Worm (Caenorhabditis elegans) whole organism, young adult: ENCODE data around the gene sri-77.

ENCODE experiments used
- B0035.1 ChIP-seq: sonication (generic microtip); optimal IDR thresholded peaks from 2 replicates; lab custom pipeline; 2016; ENCODE audit warnings: missing genetic modification characterization, mild to moderate bottlenecking, missing compliant biosample characterization, missing genotype, missing genetic modification reagents
- C06A6.2 ChIP-seq: fragments of 200-800 bp; sonication (Bioruptor generic); conservative IDR thresholded peaks from 2 replicates; pipeline ENCODE4 v1.3.6; 2022; ENCODE audit warnings: missing genetic modification characterization, missing compliant biosample characterization
- C17E4.6 ChIP-seq: fragments of 200-800 bp; sonication (Bioruptor generic); IDR thresholded peaks from 2 replicates; pipeline ENCODE4 v1.3.6; 2022; ENCODE audit warnings: missing genetic modification reagents, missing genetic modification characterization, missing compliant biosample characterization
- F10E7.11 ChIP-seq: sonication (generic microtip); optimal IDR thresholded peaks from 2 replicates; lab custom pipeline; 2017; ENCODE audit warnings: mild to moderate bottlenecking, missing genetic modification characterization, moderate library complexity, missing compliant biosample characterization
- F22D6.2 ChIP-seq: sonication (generic microtip); optimal IDR thresholded peaks from 2 replicates; lab custom pipeline; 2016; ENCODE audit warnings: mild to moderate bottlenecking, missing genetic modification characterization, missing compliant biosample characterization
- F37B4.10 ChIP-seq: fragments of 200-800 bp; sonication (Bioruptor generic); IDR thresholded peaks from 2 replicates; pipeline ENCODE4 v1.3.6; 2022; ENCODE audit warnings: missing genetic modification characterization, missing compliant biosample characterization
- F39B2.1 ChIP-seq: fragments of 200-800 bp; sonication (Bioruptor generic); IDR thresholded peaks from 2 replicates; pipeline ENCODE4 v1.3.6; 2022; ENCODE audit warnings: missing genetic modification reagents, missing genetic modification characterization, missing compliant biosample characterization
- F49E8.2 ChIP-seq: sonication (generic microtip); optimal IDR thresholded peaks from 3 replicates; lab custom pipeline; 2017; ENCODE audit warnings: missing genetic modification characterization, mild to moderate bottlenecking, missing compliant biosample characterization, antibody characterized with exemption, moderate library complexity; ENCODE audit not compliant: insufficient read depth
- F57A8.1 ChIP-seq: fragments of 200-800 bp; sonication (Bioruptor generic); optimal IDR thresholded peaks from 2 replicates; lab custom pipeline; 2018; ENCODE audit warnings: mild to moderate bottlenecking, missing genetic modification characterization, moderate library complexity, missing compliant biosample characterization
- Y79H2A.3 ChIP-seq: fragments of 200-800 bp; sonication (Bioruptor generic); conservative IDR thresholded peaks from 2 replicates; pipeline ENCODE4 v1.3.6; 2022; ENCODE audit warnings: missing genetic modification reagents, missing genetic modification characterization, missing compliant biosample characterization
- ZK185.1 ChIP-seq: sonication (generic microtip); optimal IDR thresholded peaks from 2 replicates; lab custom pipeline; 2016; ENCODE audit warnings: mild to moderate bottlenecking, missing genetic modification characterization, missing compliant biosample characterization; ENCODE audit not compliant: poor library complexity, severe bottlenecking
- akir-1 ChIP-seq: fragments of 200-800 bp; sonication (Bioruptor generic); optimal IDR thresholded peaks from 2 replicates; lab custom pipeline; 2018; ENCODE audit warnings: mild to moderate bottlenecking, missing genetic modification characterization, moderate library complexity, missing compliant biosample characterization
- aptf-3 ChIP-seq: fragments of 200-800 bp; sonication (Bioruptor generic); IDR thresholded peaks from 2 replicates; pipeline ENCODE4 v1.3.6; 2022; ENCODE audit warnings: missing genetic modification characterization, missing compliant biosample characterization
- ceh-100 ChIP-seq: fragments of 200-800 bp; sonication (Bioruptor generic); IDR thresholded peaks from 2 replicates; pipeline ENCODE4 v1.3.6; 2022; ENCODE audit warnings: missing genetic modification reagents, missing genetic modification characterization, missing compliant biosample characterization
- dox-1 ChIP-seq: fragments of 200-800 bp; sonication (Bioruptor generic); IDR thresholded peaks from 2 replicates; pipeline ENCODE4 v1.3.6; 2022; ENCODE audit warnings: missing genetic modification reagents, missing genetic modification characterization, missing compliant biosample characterization
- dpl-1 ChIP-seq: fragments of 150-350 bp; optimal IDR thresholded peaks from 2 replicates; lab custom pipeline; 2014; ENCODE audit warnings: missing biosample characterization, missing genetic modification reagents, missing genetic modification characterization
- egl-44 ChIP-seq: fragments of 200-800 bp; sonication (Bioruptor generic); IDR thresholded peaks from 2 replicates; pipeline ENCODE4 v1.3.6; 2022; ENCODE audit warnings: missing genetic modification reagents, missing genetic modification characterization, missing compliant biosample characterization
- egrh-3 ChIP-seq: fragments of 200-800 bp; sonication (Bioruptor generic); IDR thresholded peaks from 2 replicates; pipeline ENCODE4 v1.3.6; 2022; ENCODE audit warnings: missing genetic modification reagents, missing genetic modification characterization, missing compliant biosample characterization
- ekl-4 ChIP-seq: fragments of 200-800 bp; sonication (Bioruptor generic); IDR thresholded peaks from 2 replicates; pipeline ENCODE4 v1.3.6; 2022; ENCODE audit warnings: missing genetic modification reagents, missing genetic modification characterization, missing compliant biosample characterization
- fkh-3 ChIP-seq: sonication (generic microtip); optimal IDR thresholded peaks from 2 replicates; lab custom pipeline; 2016; ENCODE audit warnings: mild to moderate bottlenecking, missing genetic modification characterization, missing compliant biosample characterization
- hsf-1 ChIP-seq: fragments of 200-800 bp; sonication (Bioruptor generic); IDR thresholded peaks from 2 replicates; pipeline ENCODE4 v1.3.6; 2022; ENCODE audit warnings: missing genetic modification reagents, missing genetic modification characterization, missing compliant biosample characterization
- let-526 ChIP-seq: fragments of 200-800 bp; sonication (Bioruptor generic); IDR thresholded peaks from 2 replicates; pipeline ENCODE4 v1.3.6; 2022; ENCODE audit warnings: missing genetic modification reagents, missing genetic modification characterization, missing compliant biosample characterization
- lin-40 ChIP-seq: sonication (generic microtip); optimal IDR thresholded peaks from 2 replicates; lab custom pipeline; 2016; ENCODE audit warnings: missing genetic modification characterization, mild to moderate bottlenecking, missing compliant biosample characterization, missing genotype, missing genetic modification reagents
- lsl-1 ChIP-seq: fragments of 200-800 bp; sonication (Bioruptor generic); optimal IDR thresholded peaks from 2 replicates; lab custom pipeline; 2018; ENCODE audit warnings: mild to moderate bottlenecking, missing genetic modification characterization, moderate library complexity, missing compliant biosample characterization
- lsy-27 ChIP-seq: sonication (generic microtip); optimal IDR thresholded peaks from 2 replicates; lab custom pipeline; 2017; ENCODE audit warnings: missing genetic modification characterization, mild to moderate bottlenecking, missing compliant biosample characterization, antibody characterized with exemption, missing genotype, borderline replicate concordance; ENCODE audit not compliant: insufficient read depth
- madf-3 ChIP-seq: fragments of 200-800 bp; sonication (Bioruptor generic); IDR thresholded peaks from 2 replicates; pipeline ENCODE4 v1.3.6; 2022; ENCODE audit warnings: missing genetic modification reagents, missing genetic modification characterization, missing compliant biosample characterization
- mes-4 ChIP-seq: sonication (generic microtip); optimal IDR thresholded peaks from 2 replicates; lab custom pipeline; 2016; ENCODE audit warnings: missing genotype, missing genetic modification characterization, missing compliant biosample characterization
- nhr-179 ChIP-seq: sonication (generic microtip); optimal IDR thresholded peaks from 2 replicates; lab custom pipeline; 2016; ENCODE audit warnings: mild to moderate bottlenecking, missing genetic modification characterization, missing compliant biosample characterization
- nhr-90 ChIP-seq: sonication (generic microtip); optimal IDR thresholded peaks from 2 replicates; lab custom pipeline; 2016; ENCODE audit warnings: missing genotype, mild to moderate bottlenecking, missing genetic modification characterization, missing compliant biosample characterization
- pbrm-1 ChIP-seq: fragments of 200-800 bp; sonication (Bioruptor generic); IDR thresholded peaks from 2 replicates; pipeline ENCODE4 v1.3.6; 2022; ENCODE audit warnings: missing genetic modification reagents, missing genetic modification characterization, missing compliant biosample characterization
- pha-4 ChIP-seq: fragments of 150-350 bp; sonication (generic microtip); optimal IDR thresholded peaks from 2 replicates; lab custom pipeline; 2014; ENCODE audit warnings: missing biosample characterization, missing genetic modification reagents, missing genetic modification characterization
- rcor-1 ChIP-seq: fragments of 200-800 bp; sonication (Bioruptor generic); IDR thresholded peaks from 2 replicates; pipeline ENCODE4 v1.3.6; 2022; ENCODE audit warnings: missing genetic modification reagents, missing genetic modification characterization, missing compliant biosample characterization
- repo-1 ChIP-seq: sonication (generic microtip); optimal IDR thresholded peaks from 2 replicates; lab custom pipeline; 2017; ENCODE audit warnings: mild to moderate bottlenecking, missing genetic modification characterization, missing compliant biosample characterization
- sdz-38 ChIP-seq: sonication (generic microtip); optimal IDR thresholded peaks from 2 replicates; lab custom pipeline; 2016; ENCODE audit warnings: missing genotype, missing genetic modification characterization, missing compliant biosample characterization
- snpc-1.3 ChIP-seq: sonication (generic microtip); optimal IDR thresholded peaks from 2 replicates; lab custom pipeline; 2017; ENCODE audit warnings: missing genetic modification characterization, mild to moderate bottlenecking, missing compliant biosample characterization, antibody characterized with exemption, moderate library complexity, missing genotype, missing genetic modification reagents; ENCODE audit not compliant: insufficient read depth
- somi-1 ChIP-seq: fragments of 200-800 bp; sonication (Bioruptor generic); optimal IDR thresholded peaks from 2 replicates; lab custom pipeline; 2018; ENCODE audit warnings: mild to moderate bottlenecking, missing genetic modification characterization, missing compliant biosample characterization
- sptf-2 ChIP-seq: fragments of 200-800 bp; sonication (Bioruptor generic); optimal IDR thresholded peaks from 2 replicates; lab custom pipeline; 2018; ENCODE audit warnings: mild to moderate bottlenecking, missing genetic modification characterization, missing compliant biosample characterization
- tbx-9 ChIP-seq: sonication (generic microtip); optimal IDR thresholded peaks from 2 replicates; lab custom pipeline; 2016; ENCODE audit warnings: borderline replicate concordance, missing genetic modification characterization, inconsistent platforms, missing compliant biosample characterization
- unc-130 ChIP-seq: sonication (generic microtip); optimal IDR thresholded peaks from 2 replicates; lab custom pipeline; 2016; ENCODE audit warnings: missing genetic modification reagents, missing genetic modification characterization, missing compliant biosample characterization
- unc-62 ChIP-seq: fragments of 150-350 bp; optimal IDR thresholded peaks from 2 replicates; lab custom pipeline; 2014; ENCODE audit warnings: missing biosample characterization, missing genetic modification reagents, missing genetic modification characterization
- xnd-1 ChIP-seq: sonication (generic microtip); optimal IDR thresholded peaks from 2 replicates; lab custom pipeline; 2016; ENCODE audit warnings: missing genotype, missing genetic modification reagents, missing genetic modification characterization, missing compliant biosample characterization
- zfh-2 ChIP-seq: fragments of 200-800 bp; sonication (Bioruptor generic); conservative IDR thresholded peaks from 2 replicates; pipeline ENCODE4 v1.3.6; 2022; ENCODE audit warnings: missing genetic modification reagents, missing genetic modification characterization, missing compliant biosample characterization
- zim-3 ChIP-seq: sonication (generic microtip); optimal IDR thresholded peaks from 2 replicates; lab custom pipeline; 2017; ENCODE audit warnings: mild to moderate bottlenecking, missing genetic modification characterization, moderate library complexity, missing compliant biosample characterization
- ztf-25 ChIP-seq: fragments of 200-800 bp; sonication (Bioruptor generic); IDR thresholded peaks from 2 replicates; pipeline ENCODE4 v1.3.6; 2022; ENCODE audit warnings: missing genetic modification reagents, missing genetic modification characterization, missing compliant biosample characterization
- ztf-28 ChIP-seq: fragments of 200-800 bp; sonication (Bioruptor generic); IDR thresholded peaks from 2 replicates; pipeline ENCODE4 v1.3.6; 2022; ENCODE audit warnings: missing genetic modification reagents, missing genetic modification characterization, missing compliant biosample characterization
- ztf-6 ChIP-seq: fragments of 200-800 bp; sonication (Bioruptor generic); IDR thresholded peaks from 2 replicates; pipeline ENCODE4 v1.3.6; 2022; ENCODE audit warnings: missing genetic modification reagents, missing genetic modification characterization, missing compliant biosample characterization

The sri-77 gene

ce11 chrII:2631169-2631568 is 25.9 kb upstream of the sri-77 start, which contains the start of gene D2062.1:
Gene D2062.1 (plus strand): TSS chrII:2631469.
- no peak for TF ChIP-seq aptf-3 (GFP tag; lab: Robert Waterston, UW)
- TF ChIP-seq tbx-9 (tag; lab: Kevin White, UChicago): no peak
- TF ChIP-seq C06A6.2: no peak
- TF ChIP-seq dox-1 (GFP tag; lab: Robert Waterston, UW): no peak
- no peak for TF ChIP-seq C17E4.6 (GFP tag; lab: Robert Waterston, UW)
- TF ChIP-seq zim-3: no peak
- no peak for TF ChIP-seq ceh-100
- TF ChIP-seq zfh-2: no peak

- TF ChIP-seq ztf-6 (no peak), F49E8.2 (tag; lab: Kevin White, UChicago) (no peak), rcor-1 (GFP tag; lab: Robert Waterston, UW) (no peak), lsl-1 (GFP tag; lab: Kevin White, UChicago) (no peak), ztf-25 (GFP tag; lab: Robert Waterston, UW) (no peak), Y79H2A.3 (GFP tag; lab: Robert Waterston, UW) (no peak), let-526 (GFP tag; lab: Robert Waterston, UW) (no peak), aptf-3 (GFP tag; lab: Robert Waterston, UW) (no peak), F37B4.10 (GFP tag; lab: Robert Waterston, UW) (no peak), egl-44 (no peak), B0035.1 (tag; lab: Kevin White, UChicago) (no peak), nhr-90 (tag; lab: Kevin White, UChicago) (no peak), pbrm-1 (GFP tag; lab: Robert Waterston, UW) (no peak), snpc-1.3 (no peak), F10E7.11 (tag; lab: Kevin White, UChicago) (no peak), F22D6.2 (tag; lab: Kevin White, UChicago) (no peak), unc-130 (GFP tag; lab: Kevin White, UChicago) (no peak), pha-4 (tag; lab: Kevin White, UChicago) (no peak)
Observed at ce11 chrII:2629270-2629669, 24.1 kb upstream of the sri-77 start, which contains the start of gene sri-37. Gene sri-37 (plus strand): TSS chrII:2629570.

ce11 chrII:2628401-2628800 is 23.2 kb upstream of the sri-77 start:
- TF ChIP-seq ztf-28 (GFP tag; lab: Robert Waterston, UW) (no peak), F49E8.2 (tag; lab: Kevin White, UChicago) (no peak), tbx-9 (tag; lab: Kevin White, UChicago) (no peak), lin-40 (tag; lab: Kevin White, UChicago) (no peak), F39B2.1 (GFP tag; lab: Robert Waterston, UW) (no peak), F57A8.1 (no peak), akir-1 (GFP tag; lab: Kevin White, UChicago) (no peak), mes-4 (tag; lab: Kevin White, UChicago) (no peak), sptf-2 (GFP tag; lab: Kevin White, UChicago) (no peak), ztf-6 (no peak), unc-62 (GFP tag; lab: Kevin White, UChicago) (no peak), fkh-3 (tag; lab: Kevin White, UChicago) (no peak), dpl-1 (GFP tag; lab: Kevin White, UChicago) (no peak), sdz-38 (tag; lab: Kevin White, UChicago) (no peak), egrh-3 (peak; percentile 81; the same call in 1 of the 2 replicates), somi-1 (GFP tag; lab: Kevin White, UChicago) (no peak), F10E7.11 (tag; lab: Kevin White, UChicago) (no peak), lsy-27 (no peak), ekl-4 (no peak), nhr-179 (no peak), xnd-1 (no peak), repo-1 (no peak), hsf-1 (GFP tag; lab: Robert Waterston, UW) (no peak), ZK185.1 (tag; lab: Kevin White, UChicago) (no peak), madf-3 (GFP tag; lab: Robert Waterston, UW) (no peak), lsl-1 (GFP tag; lab: Kevin White, UChicago) (no peak), F37B4.10 (GFP tag; lab: Robert Waterston, UW) (0 out of 2 replicates have a peak, but pooled peaks have one; percentile 52)
